Fruit fly (Drosophila melanogaster) whole organism, pupa: Measurements from ENCODE around the gene DCX-EMAP.

Source experiments
- CG12605 ChIP-seq: fragments of 200-800 bp; sonication (Bioruptor generic); IDR thresholded peaks from 2 replicates; pipeline ENCODE4 v1.3.6; 2022; ENCODE audit warnings: missing biosample characterization, missing genetic modification characterization
- CG17806 ChIP-seq: fragments of 200-800 bp; sonication (Bioruptor generic); optimal IDR thresholded peaks from 2 replicates; lab custom pipeline; 2018; ENCODE audit warnings: missing biosample characterization, mild to moderate bottlenecking, missing genetic modification characterization, moderate library complexity
- CG32121 ChIP-seq: fragments of 200-800 bp; sonication (Bioruptor generic); IDR thresholded peaks from 2 replicates; pipeline ENCODE4 v1.3.6; 2022; ENCODE audit warnings: missing biosample characterization, missing genetic modification characterization
- EcR ChIP-seq: fragments of 200-800 bp; sonication (Bioruptor generic); optimal IDR thresholded peaks from 3 replicates; lab custom pipeline; 2019; ENCODE audit warnings: missing biosample characterization, missing genetic modification characterization, mild to moderate bottlenecking, moderate library complexity, missing genetic modification reagents
- Pif1B ChIP-seq: fragments of 200-800 bp; sonication (Bioruptor generic); optimal IDR thresholded peaks from 3 replicates; lab custom pipeline; 2016; ENCODE audit warnings: missing biosample characterization, missing genetic modification characterization

- TF ChIP-seq CG17806: no peak
- TF ChIP-seq Pif1B (GFP tag; lab: Kevin White, UChicago): peak; percentile 3
- TF ChIP-seq CG12605: no peak
- TF ChIP-seq CG32121: no peak
- peak; percentile 30 for TF ChIP-seq EcR
Observed at dm6 chr3L:14969171-14969570, 65.6 kb downstream of the DCX-EMAP start, which contains the start of gene Tom.
